Worm (Caenorhabditis elegans) whole organism, late embryonic: Measurements from ENCODE around the gene srd-56.

ENCODE experiments used
- C08G9.2 ChIP-seq: sonication (generic microtip); optimal IDR thresholded peaks from 2 replicates; lab custom pipeline; 2016; ENCODE audit warnings: mild to moderate bottlenecking, missing genetic modification characterization, moderate library complexity, missing compliant biosample characterization
- ceh-24 ChIP-seq: sonication (generic microtip); optimal IDR thresholded peaks from 2 replicates; lab custom pipeline; 2016; ENCODE audit warnings: mild to moderate bottlenecking, missing genetic modification characterization, missing compliant biosample characterization
- ceh-9 ChIP-seq: sonication (generic microtip); optimal IDR thresholded peaks from 2 replicates; lab custom pipeline; 2016; ENCODE audit warnings: mild to moderate bottlenecking, missing genetic modification characterization, inconsistent platforms, missing compliant biosample characterization
- gmeb-2 ChIP-seq: sonication (generic microtip); optimal IDR thresholded peaks from 2 replicates; lab custom pipeline; 2016; ENCODE audit warnings: missing genetic modification characterization, inconsistent platforms, missing compliant biosample characterization
- hlh-30 ChIP-seq: sonication (generic microtip); optimal IDR thresholded peaks from 2 replicates; lab custom pipeline; 2017; ENCODE audit warnings: antibody characterized with exemption, missing genetic modification characterization, missing compliant biosample characterization; ENCODE audit not compliant: insufficient read depth
- nfya-1 ChIP-seq: sonication (generic microtip); optimal IDR thresholded peaks from 2 replicates; lab custom pipeline; 2017; ENCODE audit warnings: missing genetic modification characterization, mild to moderate bottlenecking, missing compliant biosample characterization, antibody characterized with exemption, moderate library complexity
- nhr-11 ChIP-seq: fragments of 150-350 bp; optimal IDR thresholded peaks from 2 replicates; lab custom pipeline; 2014; ENCODE audit warnings: missing biosample characterization, missing genetic modification characterization

- no peak for TF ChIP-seq gmeb-2 (tag; lab: Kevin White, UChicago)
- TF ChIP-seq ceh-9, result no peak
- TF ChIP-seq C08G9.2 (tag; lab: Kevin White, UChicago), result no peak
- TF ChIP-seq ceh-24 (tag; lab: Kevin White, UChicago), result no peak
- TF ChIP-seq hlh-30 (tag; lab: Kevin White, UChicago), result no peak
- TF ChIP-seq nhr-11 (tag; lab: Kevin White, UChicago), result no peak
- TF ChIP-seq nfya-1 (tag; lab: Kevin White, UChicago), result no peak
Measured at ce11 chrII:7176108-7176507, 26.9 kb downstream of the srd-56 start.
